Fruit fly (Drosophila melanogaster): ENCODE measurements around the gene Gs1.

Gs1 gene

dm6 chr2L:91333-91732, 40.5 kb upstream of the Gs1 start:
- TF ChIP-seq Sox15 (GFP tag; optimal IDR thresholded peaks at IDR 0.05), result no peak
- TF ChIP-seq eg (GFP tag; IDR thresholded peaks at IDR 0.05), result no peak

dm6 chr2L:91830-92229, 40.0 kb upstream of the Gs1 start:
- TF ChIP-seq CG8319 (GFP tag; optimal IDR thresholded peaks at IDR 0.05) (no peak), CG6276 (GFP tag; optimal IDR thresholded peaks at IDR 0.05) (no peak), CG8632 (GFP tag; optimal IDR thresholded peaks at IDR 0.05) (peak; percentile 71), OdsH (GFP tag; optimal IDR thresholded peaks at IDR 0.05) (peak; percentile 73), dac (GFP tag; optimal IDR thresholded peaks at IDR 0.05) (peak; percentile 39), ss (GFP tag; optimal IDR thresholded peaks at IDR 0.05) (peak; percentile 90 to 98), svp (GFP tag) (no peak), CG6808 (GFP tag; optimal IDR thresholded peaks at IDR 0.05) (peak; percentile 88), acj6 (GFP tag; optimal IDR thresholded peaks at IDR 0.05) (peak; percentile 76), eg (GFP tag; IDR thresholded peaks at IDR 0.05) (no peak), pdm3 (GFP tag; optimal IDR thresholded peaks at IDR 0.05) (peak; percentile 70), Eip78C (GFP tag) (peak; percentile 95), CG7368 (GFP tag; optimal IDR thresholded peaks at IDR 0.05) (peak; percentile 75), achi (GFP tag; optimal IDR thresholded peaks at IDR 0.05) (no peak), salr (GFP tag; optimal IDR thresholded peaks at IDR 0.05) (peak in 1 of 2 experiments; percentile 63), CG6792 (GFP tag; optimal IDR thresholded peaks at IDR 0.05) (peak; percentile 75), dsx (GFP tag; optimal IDR thresholded peaks at IDR 0.05; ENCODE audit: poor library complexity, severe bottlenecking) (peak; percentile 91), CG3032 (tag; optimal IDR thresholded peaks at IDR 0.05) (peak; percentile 89), fd59A (GFP tag; optimal IDR thresholded peaks at IDR 0.05) (peak; percentile 81), Ets21C (GFP tag; optimal IDR thresholded peaks at IDR 0.05) (peak; percentile 62), CG10669 (GFP tag; optimal IDR thresholded peaks at IDR 0.05) (peak; percentile 83), net (GFP tag; optimal IDR thresholded peaks at IDR 0.05) (peak; percentile 91), cyc (GFP tag; optimal IDR thresholded peaks at IDR 0.05) (peak; percentile 59), esn (GFP tag; optimal IDR thresholded peaks at IDR 0.05) (peak; percentile 83), lz (GFP tag; optimal IDR thresholded peaks at IDR 0.05) (peak; percentile 75), CG3919 (GFP tag; optimal IDR thresholded peaks at IDR 0.05) (peak; percentile 83), CG32006 (GFP tag; optimal IDR thresholded peaks at IDR 0.05) (peak; percentile 67), CG9139 (GFP tag; optimal IDR thresholded peaks at IDR 0.05) (peak; percentile 68), Hr4 (GFP tag; optimal IDR thresholded peaks at IDR 0.05) (peak; percentile 42), CG4318 (GFP tag; optimal IDR thresholded peaks at IDR 0.05) (peak; percentile 13), CG16779 (tag; optimal IDR thresholded peaks at IDR 0.05) (no peak), Met (GFP tag; optimal IDR thresholded peaks at IDR 0.05) (peak; percentile 80), vri (GFP tag; optimal IDR thresholded peaks at IDR 0.05) (no peak), Eip93F (GFP tag; optimal IDR thresholded peaks at IDR 0.05) (peak; percentile 72), CG15336 (GFP tag; IDR thresholded peaks at IDR 0.05) (peak; percentile 72), CG11902 (GFP tag; optimal IDR thresholded peaks at IDR 0.05) (no peak), CG11294 (GFP tag; IDR thresholded peaks at IDR 0.05) (no peak), Ets96B (tag; optimal IDR thresholded peaks at IDR 0.05) (peak; percentile 87), CG11762 (GFP tag; optimal IDR thresholded peaks at IDR 0.05; ENCODE audit: insufficient read depth) (peak; percentile 69), Smox (GFP tag; optimal IDR thresholded peaks at IDR 0.05) (no peak), CG6854 (GFP tag; optimal IDR thresholded peaks at IDR 0.05) (peak; percentile 84), topi (GFP tag; optimal IDR thresholded peaks at IDR 0.05) (peak; percentile 79), CG31627 (GFP tag; optimal IDR thresholded peaks at IDR 0.05) (peak; percentile 72), Sox15 (GFP tag; optimal IDR thresholded peaks at IDR 0.05) (peak; percentile 3), Eip75B (GFP tag; optimal IDR thresholded peaks at IDR 0.05) (peak; percentile 83), fkh (GFP tag; optimal IDR thresholded peaks at IDR 0.05) (no peak), Hr39 (GFP tag; optimal IDR thresholded peaks at IDR 0.05) (no peak), CG10631 (GFP tag; optimal IDR thresholded peaks at IDR 0.05) (peak; percentile 81), fd85E (GFP tag; optimal IDR thresholded peaks at IDR 0.05) (peak; percentile 6), CG1621 (tag; optimal IDR thresholded peaks at IDR 0.05) (peak; percentile 84)
